Fruit fly (Drosophila melanogaster) whole organism, embryonic: ENCODE results near the gene CG14440.

Experiments
- Asciz ChIP-seq: fragments of 200-800 bp; sonication (Bioruptor generic); optimal IDR thresholded peaks from 2 replicates; lab custom pipeline; 2017; ENCODE audit warnings: missing biosample characterization, mild to moderate bottlenecking, missing genetic modification characterization, missing genetic modification reagents
- Blimp-1 ChIP-seq: fragments of 200-800 bp; sonication (Bioruptor generic); optimal IDR thresholded peaks from 3 replicates; lab custom pipeline; 2018; ENCODE audit warnings: missing biosample characterization, missing genetic modification characterization, mild to moderate bottlenecking, moderate library complexity, missing genetic modification reagents
- Bteb2 ChIP-seq: fragments of 200-800 bp; sonication (Bioruptor generic); optimal IDR thresholded peaks from 2 replicates; lab custom pipeline; 2016; ENCODE audit warnings: missing biosample characterization, missing genetic modification characterization
- CG15601 ChIP-seq: fragments of 200-800 bp; sonication (Bioruptor generic); optimal IDR thresholded peaks from 3 replicates; lab custom pipeline; 2019; ENCODE audit warnings: missing biosample characterization, mild to moderate bottlenecking, missing genetic modification characterization, moderate library complexity
- CG17359 ChIP-seq: fragments of 200-800 bp; sonication (Bioruptor generic); optimal IDR thresholded peaks from 3 replicates; lab custom pipeline; 2018; ENCODE audit warnings: missing biosample characterization, mild to moderate bottlenecking, missing genetic modification characterization, moderate library complexity
- CG17361 ChIP-seq: fragments of 200-800 bp; sonication (Bioruptor generic); IDR thresholded peaks from 3 replicates; pipeline ENCODE4 v1.3.6; 2022; ENCODE audit warnings: missing biosample characterization, missing genetic modification characterization
- CG17612 ChIP-seq: fragments of 200-800 bp; sonication (Bioruptor generic); IDR thresholded peaks from 2 replicates; pipeline ENCODE4 v1.3.6; 2022; ENCODE audit warnings: missing biosample characterization, missing genetic modification characterization
- CG17829 ChIP-seq: fragments of 200-800 bp; optimal IDR thresholded peaks from 2 replicates; lab custom pipeline; 2019; ENCODE audit warnings: missing biosample characterization, mild to moderate bottlenecking, missing genetic modification characterization, moderate library complexity
- CG18476 ChIP-seq: fragments of 200-800 bp; sonication (Bioruptor generic); optimal IDR thresholded peaks from 2 replicates; lab custom pipeline; 2016; ENCODE audit warnings: missing biosample characterization, mild to moderate bottlenecking, missing genetic modification characterization
- CG2889 ChIP-seq: fragments of 200-800 bp; sonication (Bioruptor generic); IDR thresholded peaks from 3 replicates; pipeline ENCODE4 v1.3.6; 2022; ENCODE audit warnings: missing biosample characterization, missing genetic modification characterization
- CG30403 ChIP-seq: fragments of 200-800 bp; sonication (Bioruptor generic); optimal IDR thresholded peaks from 3 replicates; lab custom pipeline; 2016; ENCODE audit warnings: missing biosample characterization, missing genetic modification characterization
- CG32772 ChIP-seq: fragments of 200-800 bp; sonication (Bioruptor generic); IDR thresholded peaks from 2 replicates; pipeline ENCODE4 v1.3.6; 2022; ENCODE audit warnings: missing biosample characterization, missing genetic modification characterization
- CG34224 ChIP-seq: fragments of 200-800 bp; sonication (Bioruptor generic); IDR thresholded peaks from 3 replicates; pipeline ENCODE4 v1.3.6; 2022; ENCODE audit warnings: missing biosample characterization, missing genetic modification characterization; ENCODE audit not compliant: partially characterized antibody
- CG3847 ChIP-seq: fragments of 200-800 bp; sonication (Bioruptor generic); IDR thresholded peaks from 2 replicates; pipeline ENCODE4 v1.3.6; 2022; ENCODE audit warnings: missing biosample characterization, missing genetic modification characterization
- CG4424 ChIP-seq: fragments of 200-800 bp; sonication (Bioruptor generic); optimal IDR thresholded peaks from 3 replicates; lab custom pipeline; 2016; ENCODE audit warnings: missing biosample characterization, missing genetic modification characterization
- CG6272 ChIP-seq: fragments of 200-800 bp; sonication (Bioruptor generic); IDR thresholded peaks from 2 replicates; pipeline ENCODE4 v1.3.6; 2022; ENCODE audit warnings: missing biosample characterization, missing genetic modification characterization
- Camta ChIP-seq: fragments of 200-800 bp; sonication (Bioruptor generic); optimal IDR thresholded peaks from 2 replicates; lab custom pipeline; 2016; ENCODE audit warnings: missing biosample characterization, missing genetic modification characterization
- Deaf1 ChIP-seq: fragments of 200-800 bp; optimal IDR thresholded peaks from 3 replicates; lab custom pipeline; 2019; ENCODE audit warnings: missing biosample characterization, mild to moderate bottlenecking, missing genetic modification characterization, moderate library complexity
- Dip3 ChIP-seq: fragments of 200-800 bp; sonication (Bioruptor generic); optimal IDR thresholded peaks from 3 replicates; lab custom pipeline; 2016; ENCODE audit warnings: missing biosample characterization, missing genetic modification characterization
- Mad ChIP-seq: fragments of 200-800 bp; sonication (Bioruptor generic); optimal IDR thresholded peaks from 2 replicates; lab custom pipeline; 2016; ENCODE audit warnings: missing biosample characterization, missing genetic modification characterization
- Med ChIP-seq: fragments of 200-800 bp; sonication (Bioruptor generic); peaks from one replicate; lab custom pipeline; 2016; ENCODE audit warnings: missing biosample characterization, missing genetic modification characterization, mild to moderate bottlenecking, inconsistent platforms, moderate library complexity
- NC2β ChIP-seq: fragments of 200-800 bp; sonication (Bioruptor generic); optimal IDR thresholded peaks from 2 replicates; lab custom pipeline; 2016; ENCODE audit warnings: missing biosample characterization, missing genetic modification characterization
- Nf-YB ChIP-seq: fragments of 200-800 bp; sonication (Bioruptor generic); optimal IDR thresholded peaks from 3 replicates; lab custom pipeline; 2019; ENCODE audit warnings: missing biosample characterization, mild to moderate bottlenecking, missing genetic modification characterization, moderate library complexity
- Pdp1 ChIP-seq, 2 experiments: fragments of 200-800 bp; sonication (Bioruptor generic); optimal IDR thresholded peaks; 3 replicates each; lab custom pipeline; 2016; ENCODE audit warnings: missing biosample characterization in 2 of 2, missing genetic modification characterization in 2 of 2, mild to moderate bottlenecking in 1 of 2, moderate library complexity in 1 of 2
- Sin3A ChIP-seq: fragments of >200 bp; optimal IDR thresholded peaks from 2 replicates; lab custom pipeline; 2018
- ash1 ChIP-seq: fragments of 200-800 bp; sonication (Bioruptor generic); optimal IDR thresholded peaks from 2 replicates; lab custom pipeline; 2018; ENCODE audit warnings: missing biosample characterization, mild to moderate bottlenecking, missing genetic modification characterization
- bab2 ChIP-seq: fragments of 200-800 bp; sonication (Bioruptor generic); optimal IDR thresholded peaks from 2 replicates; lab custom pipeline; 2016; ENCODE audit warnings: missing biosample characterization, missing genetic modification characterization
- bowl ChIP-seq: fragments of 200-800 bp; sonication (Bioruptor generic); IDR thresholded peaks from 2 replicates; pipeline ENCODE4 v1.3.6; 2022; ENCODE audit warnings: missing biosample characterization, missing genetic modification characterization
- bsh ChIP-seq, 2 experiments: fragments of 200-800 bp; sonication (Bioruptor generic); optimal IDR thresholded peaks; 2 replicates each; lab custom pipeline; 2017 to 2018; ENCODE audit warnings: mild to moderate bottlenecking in 2 of 2, missing biosample characterization in 2 of 2, missing genetic modification characterization in 2 of 2, moderate library complexity in 1 of 2
- chm ChIP-seq: fragments of 200-800 bp; sonication (Bioruptor generic); IDR thresholded peaks from 2 replicates; pipeline ENCODE4 v1.3.6; 2022; ENCODE audit warnings: missing biosample characterization, missing genetic modification characterization
- crol ChIP-seq: fragments of 200-800 bp; sonication (Bioruptor generic); IDR thresholded peaks from 2 replicates; pipeline ENCODE4 v1.3.6; 2022; ENCODE audit warnings: missing biosample characterization, missing genetic modification characterization
- dmrt11E ChIP-seq: fragments of 200-800 bp; sonication (Bioruptor generic); optimal IDR thresholded peaks from 3 replicates; lab custom pipeline; 2018; ENCODE audit warnings: missing biosample characterization, mild to moderate bottlenecking, missing genetic modification characterization, moderate library complexity
- eve ChIP-seq, 2 experiments: fragments of >200 bp; optimal IDR thresholded peaks; 2 replicates each; lab custom pipeline; 2017; ENCODE audit warnings: missing biosample characterization in 2 of 2, missing genetic modification characterization in 2 of 2
- gsb-n ChIP-seq: fragments of 200-800 bp; sonication (Bioruptor generic); optimal IDR thresholded peaks from 3 replicates; lab custom pipeline; 2018; ENCODE audit warnings: missing biosample characterization, mild to moderate bottlenecking, missing genetic modification characterization
- hb ChIP-seq: fragments of 200-800 bp; sonication (Bioruptor generic); IDR thresholded peaks from 3 replicates; pipeline ENCODE4 v1.3.6; 2022; ENCODE audit warnings: missing biosample characterization, missing genetic modification characterization; ENCODE audit not compliant: partially characterized antibody
- kay ChIP-seq: fragments of 200-800 bp; sonication (Bioruptor generic); optimal IDR thresholded peaks from 2 replicates; lab custom pipeline; 2016; ENCODE audit warnings: missing biosample characterization, missing genetic modification characterization
- lilli ChIP-seq: fragments of 200-800 bp; sonication (Bioruptor generic); optimal IDR thresholded peaks from 3 replicates; lab custom pipeline; 2016; ENCODE audit warnings: missing biosample characterization, missing genetic modification characterization
- oc ChIP-seq: fragments of 200-800 bp; sonication (Bioruptor generic); optimal IDR thresholded peaks from 2 replicates; lab custom pipeline; 2018; ENCODE audit warnings: missing biosample characterization, mild to moderate bottlenecking, missing genetic modification characterization, moderate library complexity
- otp ChIP-seq: fragments of 200-800 bp; sonication (Bioruptor generic); IDR thresholded peaks from 3 replicates; pipeline ENCODE4, ENCODE4 v1.3.6; 2022; ENCODE audit warnings: missing biosample characterization, missing genetic modification characterization
- pnt ChIP-seq: fragments of 200-800 bp; sonication (Bioruptor generic); optimal IDR thresholded peaks from 3 replicates; lab custom pipeline; 2016; ENCODE audit warnings: missing biosample characterization, missing genetic modification characterization
- ranshi ChIP-seq: fragments of 200-800 bp; sonication (Bioruptor generic); IDR thresholded peaks from 2 replicates; pipeline ENCODE4 v1.3.6; 2022; ENCODE audit warnings: missing biosample characterization, missing genetic modification characterization
- schlank ChIP-seq: fragments of 200-800 bp; sonication (Bioruptor generic); optimal IDR thresholded peaks from 2 replicates; lab custom pipeline; 2018; ENCODE audit warnings: missing biosample characterization, mild to moderate bottlenecking, missing genetic modification characterization
- sens-2 ChIP-seq: fragments of 200-800 bp; sonication (Bioruptor generic); IDR thresholded peaks from 2 replicates; pipeline ENCODE4 v1.3.6; 2022; ENCODE audit warnings: missing biosample characterization, missing genetic modification characterization
- sna ChIP-seq: fragments of 200-800 bp; sonication (Bioruptor generic); IDR thresholded peaks from 2 replicates; pipeline ENCODE4 v1.3.6; 2022; ENCODE audit warnings: missing biosample characterization, missing genetic modification characterization; ENCODE audit not compliant: partially characterized antibody
- sqz ChIP-seq: fragments of 200-800 bp; sonication (Bioruptor generic); optimal IDR thresholded peaks from 3 replicates; lab custom pipeline; 2018; ENCODE audit warnings: missing biosample characterization, mild to moderate bottlenecking, missing genetic modification characterization
- ttk ChIP-seq: fragments of 200-800 bp; sonication (Bioruptor generic); IDR thresholded peaks from 2 replicates; pipeline ENCODE4 v2.1.2; 2022; ENCODE audit warnings: missing biosample characterization, missing genetic modification characterization
- unc-4 ChIP-seq: fragments of 200-800 bp; sonication (Bioruptor generic); IDR thresholded peaks from 2 replicates; pipeline ENCODE4 v1.3.6; 2022; ENCODE audit warnings: missing biosample characterization, missing genetic modification characterization; ENCODE audit not compliant: partially characterized antibody
- zen ChIP-seq: fragments of 200-800 bp; sonication (Bioruptor generic); optimal IDR thresholded peaks from 3 replicates; lab custom pipeline; 2018; ENCODE audit warnings: missing biosample characterization, mild to moderate bottlenecking, missing genetic modification characterization, moderate library complexity
- zf30C ChIP-seq: fragments of 200-800 bp; sonication (Bioruptor generic); optimal IDR thresholded peaks from 3 replicates; lab custom pipeline; 2018; ENCODE audit warnings: missing biosample characterization, mild to moderate bottlenecking, missing genetic modification characterization

CG14440 gene

DNA sequence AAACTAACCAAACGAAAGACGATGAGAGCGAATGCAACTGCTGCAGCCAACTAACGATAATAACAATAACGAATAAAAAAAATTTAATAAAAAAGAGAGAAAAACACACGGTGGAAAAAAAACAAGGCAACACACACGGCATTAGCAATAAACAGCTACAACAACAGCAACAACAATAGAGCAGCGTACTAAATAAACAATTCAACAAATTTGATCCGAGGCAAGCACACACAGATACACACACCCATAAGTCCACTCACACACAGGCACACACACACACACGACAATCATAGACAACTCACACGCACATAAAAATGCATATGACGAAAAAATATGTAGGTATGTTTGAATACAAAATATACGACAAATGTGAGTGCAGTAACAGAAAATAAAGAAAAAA lies 4.2 kb upstream of the CG14440 start (continued):
- no peak for TF ChIP-seq Blimp-1 (GFP tag; lab: Kevin White, UChicago)
- TF ChIP-seq CG32772 (GFP tag; lab: Robert Waterston, UW) = 0 out of 2 replicates have a peak, but pooled peaks have one; percentile 30
- TF ChIP-seq chm = peak; percentile 44; the same call in 1 of the 2 replicates
- TF ChIP-seq kay (GFP tag; lab: Kevin White, UChicago) = no peak
- no peak for TF ChIP-seq hb
- no peak for TF ChIP-seq CG15601 (tag; lab: Kevin White, UChicago)
- peak; percentile 14 for TF ChIP-seq zf30C (GFP tag; lab: Kevin White, UChicago)
- no peak for TF ChIP-seq zen (tag; lab: Kevin White, UChicago)
- peak; percentile 86 for TF ChIP-seq sqz (GFP tag; lab: Kevin White, UChicago)

DNA sequence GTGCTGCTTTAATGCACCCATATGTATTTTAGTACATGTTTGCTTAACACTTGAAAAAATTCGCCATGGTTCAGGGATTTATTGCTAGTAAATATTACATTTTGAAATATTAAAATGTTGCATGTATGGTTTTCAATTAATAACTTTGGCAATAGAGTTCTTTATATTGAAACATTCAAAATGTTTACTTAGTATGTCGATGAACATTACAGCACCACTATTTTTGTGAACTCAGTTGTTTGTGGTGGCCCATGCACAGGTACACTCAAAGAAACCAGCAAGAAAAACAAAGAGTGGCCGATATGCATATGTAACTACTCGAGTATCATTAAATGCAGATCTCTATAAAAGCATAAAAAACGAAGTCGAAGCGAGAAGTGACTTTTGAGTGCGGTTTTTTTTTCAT lies 3.7 kb upstream of the CG14440 start:
- TF ChIP-seq schlank (tag; lab: Kevin White, UChicago) (no peak), Dip3 (GFP tag; lab: Kevin White, UChicago) (no peak), bab2 (GFP tag; lab: Kevin White, UChicago) (peak; percentile 65), oc (tag; lab: Kevin White, UChicago) (peak; percentile 71), CG18476 (GFP tag; lab: Kevin White, UChicago) (peak; percentile 67), NC2β (GFP tag; lab: Kevin White, UChicago) (no peak), zf30C (GFP tag; lab: Kevin White, UChicago) (peak; percentile 38), CG2889 (GFP tag; lab: Robert Waterston, UW) (no peak), CG4424 (GFP tag; lab: Kevin White, UChicago) (peak; percentile 72), lilli (GFP tag; lab: Kevin White, UChicago) (peak; percentile 5), CG3847 (GFP tag; lab: Robert Waterston, UW) (peak; percentile 33), Med (GFP tag; lab: Kevin White, UChicago) (peak; percentile 85), CG17612 (no peak), CG17359 (peak; percentile 81), ranshi (GFP tag; lab: Robert Waterston, UW) (no peak), CG6272 (GFP tag; lab: Robert Waterston, UW) (0 out of 2 replicates have a peak, but pooled peaks have one; percentile 40), gsb-n (tag; lab: Kevin White, UChicago) (peak; percentile 68), eve (GFP tag; optimal IDR thresholded peaks at IDR 0.05; lab: Kevin White, UChicago) (peak in 1 of 2 experiments; percentile 84), unc-4 (GFP tag; lab: Robert Waterston, UW) (no peak), sens-2 (GFP tag; lab: Robert Waterston, UW) (peak; percentile 39; the same call in 1 of the 2 replicates), zen (tag; lab: Kevin White, UChicago) (peak; percentile 59), crol (no peak), bsh (GFP tag; optimal IDR thresholded peaks at IDR 0.05; lab: Kevin White, UChicago) (peak; percentile 58 to 80), CG30403 (GFP tag; lab: Kevin White, UChicago) (peak; percentile 68), bowl (GFP tag; lab: Robert Waterston, UW) (peak; percentile 29; the same call in 1 of the 2 replicates), Sin3A (no peak), Camta (peak; percentile 63), dmrt11E (tag; lab: Kevin White, UChicago) (peak; percentile 76), Pdp1 (GFP tag; optimal IDR thresholded peaks at IDR 0.05; lab: Kevin White, UChicago) (peak; percentile 31 to 46), pnt (GFP tag; lab: Kevin White, UChicago) (peak; percentile 23), CG34224 (GFP tag; lab: Robert Waterston, UW) (no peak), Bteb2 (no peak), Mad (GFP tag; lab: Kevin White, UChicago) (peak; percentile 33), Nf-YB (GFP tag; lab: Kevin White, UChicago) (peak; percentile 32), Asciz (GFP tag; lab: Kevin White, UChicago) (peak; percentile 77), otp (0 out of 3 replicates have a peak, but pooled peaks have one; percentile 51), CG17361 (peak; percentile 82), ash1 (GFP tag; lab: Kevin White, UChicago) (no peak), sna (GFP tag; lab: Robert Waterston, UW) (no peak), ttk (GFP tag; lab: Robert Waterston, UW) (peak; percentile 80), Deaf1 (peak; percentile 4), CG17829 (tag; lab: Kevin White, UChicago) (peak; percentile 69)
